Worm (Caenorhabditis elegans): ENCODE measurements around the gene czw-1.

ce11 chrIV:7917881-7918280 is 28.7 kb downstream of the czw-1 start:
- TF ChIP-seq nhr-111 (GFP tag; optimal IDR thresholded peaks at IDR 0.05) = no peak
- TF ChIP-seq cey-2 (tag; optimal IDR thresholded peaks at IDR 0.05; ENCODE audit: borderline replicate concordance, insufficient read depth) = no peak
- no peak for TF ChIP-seq lin-39 (tag; optimal IDR thresholded peaks at IDR 0.05)
- TF ChIP-seq ceh-28 (tag; optimal IDR thresholded peaks at IDR 0.05) = no peak
- TF ChIP-seq daf-12 (tag; optimal IDR thresholded peaks at IDR 0.05) = no peak

Measured in whole organism, L4 larva.